Worm (Caenorhabditis elegans) whole organism, mixed stage, embryonic: ENCODE results near the gene K09C6.8.

Source experiments
- blmp-1 ChIP-seq: fragments of 150-350 bp; optimal IDR thresholded peaks from 2 replicates; lab custom pipeline; 2014; ENCODE audit warnings: missing biosample characterization, missing genetic modification characterization
- ceh-83 ChIP-seq: fragments of 200-800 bp; sonication (Bioruptor generic); optimal IDR thresholded peaks from 2 replicates; lab custom pipeline; 2018; ENCODE audit warnings: mild to moderate bottlenecking, missing genetic modification characterization, missing compliant biosample characterization
- elt-1 ChIP-seq: sonication (generic microtip); optimal IDR thresholded peaks from 2 replicates; lab custom pipeline; 2017; ENCODE audit warnings: missing genetic modification characterization, mild to moderate bottlenecking, missing compliant biosample characterization, antibody characterized with exemption, moderate library complexity, borderline replicate concordance; ENCODE audit not compliant: insufficient read depth
- ham-2 ChIP-seq: fragments of 200-800 bp; sonication (Bioruptor generic); optimal IDR thresholded peaks from 2 replicates; lab custom pipeline; 2018; ENCODE audit warnings: mild to moderate bottlenecking, missing genetic modification characterization, missing compliant biosample characterization
- lsy-2 ChIP-seq: fragments of 150-350 bp; optimal IDR thresholded peaks from 2 replicates; lab custom pipeline; 2014; ENCODE audit warnings: missing biosample characterization, missing genetic modification characterization
- mab-5 ChIP-seq: fragments of 150-350 bp; optimal IDR thresholded peaks from 2 replicates; lab custom pipeline; 2014; ENCODE audit warnings: missing biosample characterization, missing genetic modification characterization
- mls-2 ChIP-seq: sonication (generic microtip); optimal IDR thresholded peaks from 2 replicates; lab custom pipeline; 2016; ENCODE audit warnings: mild to moderate bottlenecking, missing genetic modification characterization, moderate library complexity, missing compliant biosample characterization
- nhr-2 ChIP-seq: fragments of 150-350 bp; optimal IDR thresholded peaks from 2 replicates; lab custom pipeline; 2014; ENCODE audit warnings: missing biosample characterization, missing genetic modification characterization
- nhr-237 ChIP-seq: fragments of 150-350 bp; optimal IDR thresholded peaks from 2 replicates; lab custom pipeline; 2014; ENCODE audit warnings: missing biosample characterization, missing genetic modification characterization
- nhr-28 ChIP-seq: fragments of 150-350 bp; optimal IDR thresholded peaks from 2 replicates; lab custom pipeline; 2014; ENCODE audit warnings: missing biosample characterization, missing genetic modification characterization
- pha-4 ChIP-seq: fragments of 150-350 bp; optimal IDR thresholded peaks from 2 replicates; lab custom pipeline; 2018; ENCODE audit warnings: missing biosample characterization, missing genetic modification reagents, missing genetic modification characterization
- snpc-4 ChIP-seq: fragments of 150-350 bp; optimal IDR thresholded peaks from 2 replicates; lab custom pipeline; 2014; ENCODE audit warnings: missing biosample characterization, missing genetic modification characterization
- unc-39 ChIP-seq: fragments of 150-350 bp; optimal IDR thresholded peaks from 2 replicates; lab custom pipeline; 2014; ENCODE audit warnings: missing biosample characterization, missing genetic modification characterization
- unc-62 ChIP-seq: fragments of 150-350 bp; optimal IDR thresholded peaks from 2 replicates; lab custom pipeline; 2014; ENCODE audit warnings: missing biosample characterization, missing genetic modification reagents, missing genetic modification characterization

- no peak for TF ChIP-seq unc-62 (GFP tag; lab: Kevin White, UChicago)
- no peak for TF ChIP-seq nhr-237
- no peak for TF ChIP-seq pha-4 (tag; lab: Kevin White, UChicago)
- TF ChIP-seq nhr-28 (tag; lab: Kevin White, UChicago), result no peak
- no peak for TF ChIP-seq lsy-2 (tag; lab: Kevin White, UChicago)
- no peak for TF ChIP-seq ceh-83 (GFP tag; lab: Kevin White, UChicago)
- no peak for TF ChIP-seq mls-2 (tag; lab: Kevin White, UChicago)
- TF ChIP-seq elt-1, result no peak
- TF ChIP-seq mab-5 (tag; lab: Kevin White, UChicago), result no peak
- TF ChIP-seq snpc-4 (tag; lab: Kevin White, UChicago), result no peak
- TF ChIP-seq blmp-1 (tag; lab: Kevin White, UChicago), result no peak
- TF ChIP-seq unc-39, result no peak
- TF ChIP-seq nhr-2, result no peak
- no peak for TF ChIP-seq ham-2 (GFP tag; lab: Kevin White, UChicago)
Measured at ce11 chrV:817182-817581, 25.8 kb downstream of the K09C6.8 start, which contains the start of gene R13D11.1.
